Worm (Caenorhabditis elegans) whole organism, L4 larva: ENCODE data around the gene sds-22.

ENCODE experiments used
- D1046.2 ChIP-seq: fragments of 200-800 bp; sonication (Bioruptor generic); IDR thresholded peaks from 2 replicates; pipeline ENCODE4 v1.3.6; 2022; ENCODE audit warnings: missing genetic modification characterization, missing compliant biosample characterization
- F10B5.3 ChIP-seq: sonication (generic microtip); optimal IDR thresholded peaks from 2 replicates; lab custom pipeline; 2016; ENCODE audit warnings: mild to moderate bottlenecking, missing genetic modification characterization, missing compliant biosample characterization
- F26F4.8 ChIP-seq: fragments of 200-800 bp; sonication (Bioruptor generic); conservative IDR thresholded peaks from 2 replicates; pipeline ENCODE4 v1.3.6; 2022; ENCODE audit warnings: missing genetic modification characterization, missing compliant biosample characterization
- F37D6.2 ChIP-seq: sonication (generic microtip); optimal IDR thresholded peaks from 2 replicates; lab custom pipeline; 2016; ENCODE audit warnings: mild to moderate bottlenecking, missing genetic modification characterization, missing compliant biosample characterization
- R02D3.7 ChIP-seq: fragments of 150-350 bp; sonication (generic microtip); optimal IDR thresholded peaks from 3 replicates; lab custom pipeline; 2014; ENCODE audit warnings: missing biosample characterization, missing genetic modification characterization
- Y105C5A.15 ChIP-seq: fragments of 200-800 bp; sonication (Bioruptor generic); IDR thresholded peaks from 2 replicates; pipeline ENCODE4 v1.3.6; 2022; ENCODE audit warnings: missing genetic modification characterization, missing compliant biosample characterization
- Y48G9A.11 ChIP-seq: fragments of 200-800 bp; sonication (Bioruptor generic); IDR thresholded peaks from 2 replicates; pipeline ENCODE4 v1.3.6; 2022; ENCODE audit warnings: missing genetic modification reagents, missing genetic modification characterization, missing compliant biosample characterization
- Y75B8A.6 ChIP-seq: fragments of 200-800 bp; sonication (Bioruptor generic); IDR thresholded peaks from 2 replicates; pipeline ENCODE4 v1.3.6; 2022; ENCODE audit warnings: missing genetic modification reagents, missing genetic modification characterization, missing compliant biosample characterization
- aha-1 ChIP-seq: fragments of 150-350 bp; peaks from one replicate; lab custom pipeline; 2014; ENCODE audit warnings: missing biosample characterization, missing genetic modification characterization
- aly-2 ChIP-seq: sonication (generic microtip); optimal IDR thresholded peaks from 2 replicates; lab custom pipeline; 2018; ENCODE audit warnings: missing biosample characterization, missing genetic modification characterization
- attf-4 ChIP-seq: sonication (generic microtip); optimal IDR thresholded peaks from 3 replicates; lab custom pipeline; 2017; ENCODE audit warnings: missing biosample characterization, missing genetic modification characterization
- ceh-20 ChIP-seq: fragments of 200-800 bp; sonication (Bioruptor generic); IDR thresholded peaks from 2 replicates; pipeline ENCODE4 v1.3.6; 2022; ENCODE audit warnings: missing genetic modification reagents, missing genetic modification characterization, missing compliant biosample characterization
- ceh-32 ChIP-seq: sonication (generic microtip); optimal IDR thresholded peaks from 2 replicates; lab custom pipeline; 2016; ENCODE audit warnings: mild to moderate bottlenecking, missing genetic modification characterization, missing compliant biosample characterization; ENCODE audit not compliant: poor library complexity
- ceh-44 ChIP-seq: fragments of 200-800 bp; sonication (Bioruptor generic); IDR thresholded peaks from 2 replicates; pipeline ENCODE4 v1.3.6; 2022; ENCODE audit warnings: missing genetic modification reagents, missing genetic modification characterization, missing compliant biosample characterization
- ceh-62 ChIP-seq: sonication (generic microtip); optimal IDR thresholded peaks from 2 replicates; lab custom pipeline; 2017; ENCODE audit warnings: missing biosample characterization, missing genetic modification characterization
- daf-16 ChIP-seq, 3 experiments: sonication (generic microtip); optimal IDR thresholded peaks; 2 replicates each; lab custom pipeline; 2016 to 2017; ENCODE audit warnings: missing genetic modification characterization in 3 of 3, missing genetic modification reagents in 3 of 3, mild to moderate bottlenecking in 2 of 3, missing compliant biosample characterization in 2 of 3, missing biosample characterization in 1 of 3, moderate library complexity in 1 of 3
- dmd-6 ChIP-seq: fragments of 200-800 bp; sonication (Bioruptor generic); IDR thresholded peaks from 2 replicates; pipeline ENCODE4 v1.3.6; 2022; ENCODE audit warnings: missing genetic modification reagents, missing genetic modification characterization, missing compliant biosample characterization
- dpl-1 ChIP-seq: fragments of 150-350 bp; optimal IDR thresholded peaks from 2 replicates; lab custom pipeline; 2014; ENCODE audit warnings: missing biosample characterization, missing genetic modification reagents, missing genetic modification characterization
- duxl-1 ChIP-seq: sonication (generic microtip); optimal IDR thresholded peaks from 2 replicates; lab custom pipeline; 2016; ENCODE audit warnings: mild to moderate bottlenecking, missing genetic modification characterization, moderate library complexity, missing compliant biosample characterization; ENCODE audit not compliant: poor library complexity
- fkh-10 ChIP-seq: fragments of 150-350 bp; optimal IDR thresholded peaks from 2 replicates; lab custom pipeline; 2014; ENCODE audit warnings: missing biosample characterization, missing genetic modification reagents, missing genetic modification characterization
- hif-1 ChIP-seq, 2 experiments: sonication (generic microtip); optimal IDR thresholded peaks; 2 replicates each; lab custom pipeline; 2016 to 2017; ENCODE audit warnings: missing compliant biosample characterization in 2 of 2, missing genetic modification characterization in 2 of 2, missing genetic modification reagents in 2 of 2, missing genotype in 2 of 2, mild to moderate bottlenecking in 1 of 2
- lim-7 ChIP-seq: fragments of 200-800 bp; sonication (Bioruptor generic); IDR thresholded peaks from 2 replicates; pipeline ENCODE4 v1.3.6; 2022; ENCODE audit warnings: missing genetic modification characterization, missing compliant biosample characterization
- lin-1 ChIP-seq: fragments of 200-800 bp; sonication (Bioruptor generic); IDR thresholded peaks from 2 replicates; pipeline ENCODE4 v1.3.6; 2022; ENCODE audit warnings: missing genetic modification reagents, missing genetic modification characterization, missing compliant biosample characterization
- lin-29 ChIP-seq: fragments of 200-800 bp; sonication (Bioruptor generic); IDR thresholded peaks from 2 replicates; pipeline ENCODE4 v1.3.6; 2022; ENCODE audit warnings: missing genetic modification reagents, missing genetic modification characterization, missing compliant biosample characterization
- lin-38 ChIP-seq: fragments of 200-800 bp; sonication (Bioruptor generic); IDR thresholded peaks from 2 replicates; pipeline ENCODE4 v1.3.6; 2022; ENCODE audit warnings: missing genetic modification reagents, missing genetic modification characterization, missing compliant biosample characterization
- lsy-2 ChIP-seq, 2 experiments: fragments of 150-350 bp in 1 of 2; sonication (generic microtip) in 1 of 2; optimal IDR thresholded peaks; 2 replicates each; lab custom pipeline; 2014 to 2017; ENCODE audit warnings: missing biosample characterization in 2 of 2, missing genetic modification characterization in 2 of 2
- madf-9 ChIP-seq: fragments of 200-800 bp; sonication (Bioruptor generic); conservative IDR thresholded peaks from 2 replicates; pipeline ENCODE4 v1.3.6; 2022; ENCODE audit warnings: missing genetic modification reagents, missing genetic modification characterization, missing compliant biosample characterization
- mdt-29 ChIP-seq: fragments of 200-800 bp; sonication (Bioruptor generic); IDR thresholded peaks from 2 replicates; pipeline ENCODE4 v1.3.6; 2022; ENCODE audit warnings: missing genetic modification reagents, missing genetic modification characterization, missing compliant biosample characterization
- mep-1 ChIP-seq: fragments of 150-350 bp; sonication (generic microtip); optimal IDR thresholded peaks from 3 replicates; lab custom pipeline; 2014; ENCODE audit warnings: missing biosample characterization, missing genetic modification characterization
- mes-2 ChIP-seq: sonication (generic microtip); optimal IDR thresholded peaks from 2 replicates; lab custom pipeline; 2016; ENCODE audit warnings: missing genotype, mild to moderate bottlenecking, missing genetic modification characterization, missing compliant biosample characterization; ENCODE audit not compliant: poor library complexity, severe bottlenecking
- mxl-3 ChIP-seq: fragments of 200-800 bp; sonication (Bioruptor generic); optimal IDR thresholded peaks from 2 replicates; lab custom pipeline; 2018; ENCODE audit warnings: mild to moderate bottlenecking, missing genetic modification characterization, missing compliant biosample characterization
- nhr-10 ChIP-seq: fragments of 150-350 bp; optimal IDR thresholded peaks from 2 replicates; lab custom pipeline; 2014; ENCODE audit warnings: missing biosample characterization, missing genetic modification characterization
- nhr-102 ChIP-seq: sonication (generic microtip); optimal IDR thresholded peaks from 2 replicates; lab custom pipeline; 2016; ENCODE audit warnings: mild to moderate bottlenecking, missing genetic modification characterization, moderate library complexity, missing compliant biosample characterization
- nhr-11 ChIP-seq: fragments of 150-350 bp; optimal IDR thresholded peaks from 2 replicates; lab custom pipeline; 2014; ENCODE audit warnings: missing biosample characterization, missing genetic modification characterization
- nhr-237 ChIP-seq: sonication (generic microtip); optimal IDR thresholded peaks from 2 replicates; lab custom pipeline; 2017; ENCODE audit warnings: missing biosample characterization, missing genetic modification characterization
- nhr-41 ChIP-seq: fragments of 200-800 bp; sonication (Bioruptor generic); IDR thresholded peaks from 2 replicates; pipeline ENCODE4 v1.3.6; 2022; ENCODE audit warnings: missing genetic modification reagents, missing genetic modification characterization, missing compliant biosample characterization
- nhr-76 ChIP-seq: fragments of 150-350 bp; optimal IDR thresholded peaks from 2 replicates; lab custom pipeline; 2014; ENCODE audit warnings: missing biosample characterization, missing genetic modification characterization
- nhr-77 ChIP-seq: fragments of 150-350 bp; optimal IDR thresholded peaks from 2 replicates; lab custom pipeline; 2014; ENCODE audit warnings: missing biosample characterization, missing genetic modification characterization
- saeg-2 ChIP-seq: fragments of 200-800 bp; sonication (Bioruptor generic); IDR thresholded peaks from 2 replicates; pipeline ENCODE4 v1.3.6; 2022; ENCODE audit warnings: missing genetic modification reagents, missing genetic modification characterization, missing compliant biosample characterization
- tag-97 ChIP-seq: fragments of 200-800 bp; sonication (Bioruptor generic); IDR thresholded peaks from 2 replicates; pipeline ENCODE4 v1.3.6; 2022; ENCODE audit warnings: missing genetic modification characterization, missing compliant biosample characterization
- zag-1 ChIP-seq: fragments of 150-350 bp; optimal IDR thresholded peaks from 2 replicates; lab custom pipeline; 2014; ENCODE audit warnings: missing biosample characterization, missing genetic modification characterization
- zfp-2 ChIP-seq: sonication (generic microtip); optimal IDR thresholded peaks from 2 replicates; lab custom pipeline; 2016; ENCODE audit warnings: mild to moderate bottlenecking, missing genetic modification characterization, missing compliant biosample characterization
- zfp-3 ChIP-seq: fragments of 200-800 bp; sonication (Bioruptor generic); conservative IDR thresholded peaks from 2 replicates; pipeline ENCODE4 v1.3.6; 2022; ENCODE audit warnings: missing genetic modification reagents, missing genetic modification characterization, missing compliant biosample characterization
- zip-2 ChIP-seq: fragments of 150-350 bp; optimal IDR thresholded peaks from 2 replicates; lab custom pipeline; 2014; ENCODE audit warnings: missing biosample characterization, missing genetic modification characterization
- ztf-11 ChIP-seq: fragments of 150-350 bp; optimal IDR thresholded peaks from 2 replicates; lab custom pipeline; 2014; ENCODE audit warnings: missing biosample characterization, missing genetic modification characterization

Gene sds-22

DNA sequence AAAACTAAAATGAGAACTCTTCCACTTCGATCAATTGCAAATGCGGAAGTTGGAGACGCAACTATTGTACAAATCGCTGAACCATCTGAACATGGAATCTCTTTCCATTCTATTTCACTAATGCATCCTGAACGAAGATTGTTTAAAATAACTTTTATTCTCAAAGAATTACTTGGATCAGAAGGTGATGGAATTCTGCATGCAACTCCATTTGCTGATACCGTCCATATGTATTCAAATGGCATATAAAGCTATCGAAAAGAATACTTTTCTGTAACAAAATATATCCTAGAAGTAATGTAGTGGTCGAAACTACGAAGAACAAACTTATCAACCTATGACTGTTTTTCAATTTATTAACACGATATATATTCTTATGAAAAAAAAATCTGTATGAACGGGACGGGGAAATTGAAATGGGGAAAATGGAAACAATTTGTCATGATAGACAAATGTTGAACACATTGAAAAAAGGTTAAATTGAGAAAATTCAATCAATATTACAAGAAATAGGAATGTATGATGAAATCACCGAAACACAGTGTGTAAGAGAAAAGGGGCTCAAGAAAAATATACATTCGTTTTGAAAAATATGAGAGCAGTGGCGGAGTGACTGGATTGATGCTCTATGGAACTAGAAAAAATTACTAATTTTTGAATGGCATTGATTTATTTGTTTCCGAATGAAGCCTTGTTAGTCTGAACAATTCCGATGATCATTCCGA, 19.7 kb downstream of the sds-22 start, which contains the start of gene T01H3.2 (continued):
- no peak for TF ChIP-seq nhr-10
- no peak for TF ChIP-seq madf-9 (GFP tag; lab: Robert Waterston, UW)
- peak in 1 of 2 experiments; percentile 39 for TF ChIP-seq lsy-2 (tag; optimal IDR thresholded peaks at IDR 0.05; lab: Kevin White, UChicago)
- no peak for TF ChIP-seq lin-1 (GFP tag; lab: Robert Waterston, UW)
- TF ChIP-seq ceh-32 = no peak
- TF ChIP-seq ztf-11 (tag; lab: Kevin White, UChicago) = no peak
- TF ChIP-seq saeg-2 (GFP tag; lab: Robert Waterston, UW) = no peak
- TF ChIP-seq F26F4.8 = no peak
- TF ChIP-seq tag-97 = no peak
- 0 out of 2 replicates have a peak, but pooled peaks have one; percentile 38 for TF ChIP-seq Y48G9A.11 (GFP tag; lab: Robert Waterston, UW)
- TF ChIP-seq nhr-76 (tag; lab: Kevin White, UChicago) = no peak
- TF ChIP-seq nhr-102 (tag; lab: Kevin White, UChicago) = peak; percentile 53
- TF ChIP-seq nhr-41 (GFP tag; lab: Robert Waterston, UW) = no peak
- no peak for TF ChIP-seq aha-1 (tag; lab: Kevin White, UChicago)
- TF ChIP-seq Y105C5A.15 (GFP tag; lab: Robert Waterston, UW) = no peak
- no peak for TF ChIP-seq ceh-44
- no peak for TF ChIP-seq duxl-1 (tag; lab: Kevin White, UChicago)
- TF ChIP-seq ceh-62 = no peak
- TF ChIP-seq nhr-11 (tag; lab: Kevin White, UChicago) = no peak
- no peak for TF ChIP-seq Y75B8A.6
- no peak for TF ChIP-seq lim-7 (GFP tag; lab: Robert Waterston, UW)
- no peak for TF ChIP-seq D1046.2 (GFP tag; lab: Robert Waterston, UW)
- TF ChIP-seq mes-2 (tag; lab: Kevin White, UChicago) = no peak
- no peak for TF ChIP-seq dmd-6 (GFP tag; lab: Robert Waterston, UW)
- TF ChIP-seq nhr-237 (tag; lab: Kevin White, UChicago) = no peak
- TF ChIP-seq mep-1 (tag; lab: Kevin White, UChicago) = peak; percentile 26
- 0 out of 2 replicates have a peak, but pooled peaks have one; percentile 20 for TF ChIP-seq mdt-29 (GFP tag; lab: Robert Waterston, UW)
- no peak for TF ChIP-seq zfp-2 (tag; lab: Kevin White, UChicago)
- no peak for TF ChIP-seq attf-4 (tag; lab: Kevin White, UChicago)
- no peak for TF ChIP-seq zip-2 (tag; lab: Kevin White, UChicago)
- no peak for TF ChIP-seq mxl-3
- no peak for TF ChIP-seq daf-16 (GFP tag; optimal IDR thresholded peaks at IDR 0.05; lab: Kevin White, UChicago)
- no peak for TF ChIP-seq daf-16 (tag; optimal IDR thresholded peaks at IDR 0.05; lab: Kevin White, UChicago)
- TF ChIP-seq F10B5.3 (tag; lab: Kevin White, UChicago) = no peak
- TF ChIP-seq fkh-10 (GFP tag; lab: Kevin White, UChicago) = no peak
- TF ChIP-seq nhr-77 = no peak
- TF ChIP-seq R02D3.7 (tag; lab: Kevin White, UChicago) = no peak
- no peak for TF ChIP-seq dpl-1
- no peak for TF ChIP-seq hif-1 (tag; optimal IDR thresholded peaks at IDR 0.05; lab: Kevin White, UChicago)
- TF ChIP-seq aly-2 = no peak
- TF ChIP-seq lin-29 (GFP tag; lab: Robert Waterston, UW) = no peak
- no peak for TF ChIP-seq zfp-3 (GFP tag; lab: Robert Waterston, UW)
- no peak for TF ChIP-seq zag-1
- TF ChIP-seq F37D6.2 = no peak
- peak; percentile 52 for TF ChIP-seq lin-38
- no peak for TF ChIP-seq ceh-20 (GFP tag; lab: Robert Waterston, UW)
